Fruit fly (Drosophila melanogaster) whole organism, embryonic: ENCODE results near the gene CG10137.

Experiments
- BtbVII ChIP-seq: fragments of 200-800 bp; sonication (Bioruptor generic); optimal IDR thresholded peaks from 3 replicates; lab custom pipeline; 2017; ENCODE audit warnings: missing biosample characterization, mild to moderate bottlenecking, missing genetic modification characterization
- Bteb2 ChIP-seq: fragments of 200-800 bp; sonication (Bioruptor generic); optimal IDR thresholded peaks from 2 replicates; lab custom pipeline; 2016; ENCODE audit warnings: missing biosample characterization, missing genetic modification characterization
- CG1024 ChIP-seq: fragments of 200-800 bp; sonication (Bioruptor generic); IDR thresholded peaks from 2 replicates; pipeline ENCODE4 v1.3.6; 2022; ENCODE audit warnings: missing biosample characterization, missing genetic modification characterization
- CG10321 ChIP-seq: fragments of 200-800 bp; sonication (Bioruptor generic); IDR thresholded peaks from 2 replicates; pipeline ENCODE4 v1.3.6; 2022; ENCODE audit warnings: missing biosample characterization, missing genetic modification characterization
- CG10654 ChIP-seq: fragments of 200-800 bp; sonication (Bioruptor generic); optimal IDR thresholded peaks from 2 replicates; lab custom pipeline; 2016; ENCODE audit warnings: missing biosample characterization, missing genetic modification characterization
- CG13287 ChIP-seq: fragments of 200-800 bp; sonication (Bioruptor generic); IDR thresholded peaks from 2 replicates; pipeline ENCODE4 v1.3.6; 2022; ENCODE audit warnings: missing biosample characterization, missing genetic modification characterization; ENCODE audit not compliant: partially characterized antibody
- CG13775 ChIP-seq: fragments of 200-800 bp; sonication (Bioruptor generic); optimal IDR thresholded peaks from 3 replicates; lab custom pipeline; 2017; ENCODE audit warnings: missing biosample characterization, mild to moderate bottlenecking, missing genetic modification characterization
- CG13894 ChIP-seq: fragments of 200-800 bp; sonication (Bioruptor generic); optimal IDR thresholded peaks from 3 replicates; lab custom pipeline; 2018; ENCODE audit warnings: missing biosample characterization, mild to moderate bottlenecking, missing genetic modification characterization, moderate library complexity
- CG15514 ChIP-seq: fragments of 200-800 bp; sonication (Bioruptor generic); optimal IDR thresholded peaks from 3 replicates; lab custom pipeline; 2017; ENCODE audit warnings: missing biosample characterization, missing genetic modification characterization, mild to moderate bottlenecking, moderate library complexity, missing genetic modification reagents
- CG16813 ChIP-seq: fragments of 200-800 bp; sonication (Bioruptor generic); IDR thresholded peaks from 3 replicates; pipeline ENCODE4 v1.3.6; 2022; ENCODE audit warnings: missing biosample characterization, missing genetic modification characterization; ENCODE audit not compliant: partially characterized antibody
- CG16815 ChIP-seq: fragments of 200-800 bp; sonication (Bioruptor generic); optimal IDR thresholded peaks from 3 replicates; lab custom pipeline; 2017; ENCODE audit warnings: missing biosample characterization, mild to moderate bottlenecking, missing genetic modification characterization
- CG17328 ChIP-seq: fragments of 200-800 bp; sonication (Bioruptor generic); IDR thresholded peaks from 2 replicates; pipeline ENCODE4 v1.3.6; 2022; ENCODE audit warnings: missing biosample characterization, missing genetic modification characterization
- CG17359 ChIP-seq: fragments of 200-800 bp; sonication (Bioruptor generic); optimal IDR thresholded peaks from 3 replicates; lab custom pipeline; 2018; ENCODE audit warnings: missing biosample characterization, mild to moderate bottlenecking, missing genetic modification characterization, moderate library complexity
- CG17612 ChIP-seq: fragments of 200-800 bp; sonication (Bioruptor generic); IDR thresholded peaks from 2 replicates; pipeline ENCODE4 v1.3.6; 2022; ENCODE audit warnings: missing biosample characterization, missing genetic modification characterization
- CG34224 ChIP-seq: fragments of 200-800 bp; sonication (Bioruptor generic); IDR thresholded peaks from 3 replicates; pipeline ENCODE4 v1.3.6; 2022; ENCODE audit warnings: missing biosample characterization, missing genetic modification characterization; ENCODE audit not compliant: partially characterized antibody
- CG34422 ChIP-seq: fragments of 200-800 bp; sonication (Bioruptor generic); IDR thresholded peaks from 3 replicates; pipeline ENCODE4 v1.3.6; 2022; ENCODE audit warnings: missing biosample characterization, missing genetic modification characterization
- CG5245 ChIP-seq: fragments of 200-800 bp; sonication (Bioruptor generic); optimal IDR thresholded peaks from 3 replicates; lab custom pipeline; 2016; ENCODE audit warnings: missing biosample characterization, missing genetic modification characterization
- CG5953 ChIP-seq: fragments of 200-800 bp; sonication (Bioruptor generic); IDR thresholded peaks from 2 replicates; pipeline ENCODE4 v1.3.6; 2022; ENCODE audit warnings: missing biosample characterization, missing genetic modification characterization
- CG8281 ChIP-seq: fragments of 200-800 bp; sonication (Bioruptor generic); optimal IDR thresholded peaks from 2 replicates; lab custom pipeline; 2018; ENCODE audit warnings: missing biosample characterization, mild to moderate bottlenecking, missing genetic modification characterization, moderate library complexity
- CG8359 ChIP-seq: fragments of 200-800 bp; sonication (Bioruptor generic); optimal IDR thresholded peaks from 2 replicates; lab custom pipeline; 2017; ENCODE audit warnings: missing biosample characterization, mild to moderate bottlenecking, missing genetic modification characterization, borderline replicate concordance
- CG9437 ChIP-seq: fragments of 200-800 bp; sonication (Bioruptor generic); optimal IDR thresholded peaks from 2 replicates; lab custom pipeline; 2018; ENCODE audit warnings: missing biosample characterization, mild to moderate bottlenecking, missing genetic modification characterization
- CG9609 ChIP-seq: fragments of 200-800 bp; sonication (Bioruptor generic); optimal IDR thresholded peaks from 3 replicates; lab custom pipeline; 2016; ENCODE audit warnings: missing biosample characterization, missing genetic modification characterization
- D19A ChIP-seq: fragments of 200-800 bp; optimal IDR thresholded peaks from 3 replicates; lab custom pipeline; 2019; ENCODE audit warnings: missing biosample characterization, mild to moderate bottlenecking, missing genetic modification characterization, moderate library complexity
- Dip2 ChIP-seq: fragments of 200-800 bp; sonication (Bioruptor generic); IDR thresholded peaks from 2 replicates; pipeline ENCODE4 v1.3.6; 2022; ENCODE audit warnings: missing biosample characterization, missing genetic modification characterization
- Dip3 ChIP-seq: fragments of 200-800 bp; sonication (Bioruptor generic); optimal IDR thresholded peaks from 3 replicates; lab custom pipeline; 2016; ENCODE audit warnings: missing biosample characterization, missing genetic modification characterization
- Doc3 ChIP-seq: fragments of 200-800 bp; sonication (Bioruptor generic); IDR thresholded peaks from 3 replicates; pipeline ENCODE4 v1.3.6; 2022; ENCODE audit warnings: missing biosample characterization, missing genetic modification characterization; ENCODE audit not compliant: partially characterized antibody
- Ets97D ChIP-seq: fragments of 200-800 bp; sonication (Bioruptor generic); optimal IDR thresholded peaks from 3 replicates; lab custom pipeline; 2016; ENCODE audit warnings: missing biosample characterization, missing genetic modification characterization
- Hr3 ChIP-seq: fragments of 200-800 bp; sonication (Bioruptor generic); optimal IDR thresholded peaks from 3 replicates; lab custom pipeline; 2016; ENCODE audit warnings: missing biosample characterization, missing genetic modification characterization
- Hr78 ChIP-seq, 2 experiments: fragments of 200-800 bp in 1 of 2; fragments of >200 bp in 1 of 2; sonication (Bioruptor generic) in 1 of 2; optimal IDR thresholded peaks; 2 replicates each; lab custom pipeline; 2017 to 2019; ENCODE audit warnings: missing biosample characterization in 2 of 2, missing genetic modification characterization in 2 of 2, mild to moderate bottlenecking in 1 of 2, moderate library complexity in 1 of 2
- Lpt ChIP-seq: fragments of >200 bp; optimal IDR thresholded peaks from 2 replicates; lab custom pipeline; 2018; ENCODE audit warnings: missing biosample characterization, missing genetic modification characterization
- NC2α ChIP-seq: fragments of 200-800 bp; sonication (Bioruptor generic); optimal IDR thresholded peaks from 2 replicates; lab custom pipeline; 2016; ENCODE audit warnings: missing biosample characterization, missing genetic modification characterization
- NFAT ChIP-seq: fragments of 200-800 bp; sonication (Bioruptor generic); IDR thresholded peaks from 2 replicates; pipeline ENCODE4 v1.3.6; 2022; ENCODE audit warnings: missing biosample characterization, missing genetic modification characterization
- Scr ChIP-seq: fragments of 200-800 bp; sonication (Bioruptor generic); IDR thresholded peaks from 2 replicates; pipeline ENCODE4 v1.3.6; 2022; ENCODE audit warnings: missing biosample characterization, missing genetic modification characterization; ENCODE audit not compliant: partially characterized antibody
- Six4 ChIP-seq: fragments of 200-800 bp; sonication (Bioruptor generic); optimal IDR thresholded peaks from 2 replicates; lab custom pipeline; 2016; ENCODE audit warnings: missing biosample characterization, missing genetic modification characterization
- ato ChIP-seq: fragments of 200-800 bp; sonication (Bioruptor generic); IDR thresholded peaks from 2 replicates; pipeline ENCODE4 v1.3.6; 2022; ENCODE audit warnings: missing biosample characterization, missing genetic modification characterization; ENCODE audit not compliant: partially characterized antibody
- az2 ChIP-seq: fragments of 200-800 bp; sonication (Bioruptor generic); optimal IDR thresholded peaks from 3 replicates; lab custom pipeline; 2016; ENCODE audit warnings: missing biosample characterization, missing genetic modification characterization
- crc ChIP-seq: fragments of 200-800 bp; sonication (Bioruptor generic); optimal IDR thresholded peaks from 2 replicates; lab custom pipeline; 2016; ENCODE audit warnings: missing biosample characterization, missing genetic modification characterization
- danr ChIP-seq: fragments of 200-800 bp; sonication (Bioruptor generic); IDR thresholded peaks from 2 replicates; pipeline ENCODE4 v1.3.6; 2022; ENCODE audit warnings: missing biosample characterization, missing genetic modification characterization
- gce ChIP-seq: fragments of 200-800 bp; sonication (Bioruptor generic); IDR thresholded peaks from 3 replicates; pipeline ENCODE4 v1.3.6; 2022; ENCODE audit warnings: missing biosample characterization, missing genetic modification characterization
- luna ChIP-seq: fragments of 200-800 bp; sonication (Bioruptor generic); optimal IDR thresholded peaks from 2 replicates; lab custom pipeline; 2016; ENCODE audit warnings: missing biosample characterization, missing genetic modification characterization
- oc ChIP-seq: fragments of 200-800 bp; sonication (Bioruptor generic); optimal IDR thresholded peaks from 2 replicates; lab custom pipeline; 2018; ENCODE audit warnings: missing biosample characterization, mild to moderate bottlenecking, missing genetic modification characterization, moderate library complexity
- pfk ChIP-seq: fragments of 200-800 bp; sonication (Bioruptor generic); optimal IDR thresholded peaks from 2 replicates; lab custom pipeline; 2018; ENCODE audit warnings: missing biosample characterization, mild to moderate bottlenecking, missing genetic modification characterization, moderate library complexity
- schlank ChIP-seq: fragments of 200-800 bp; sonication (Bioruptor generic); optimal IDR thresholded peaks from 2 replicates; lab custom pipeline; 2018; ENCODE audit warnings: missing biosample characterization, mild to moderate bottlenecking, missing genetic modification characterization
- sd ChIP-seq: fragments of 200-800 bp; sonication (Bioruptor generic); optimal IDR thresholded peaks from 3 replicates; lab custom pipeline; 2018; ENCODE audit warnings: missing biosample characterization, mild to moderate bottlenecking, missing genetic modification characterization, moderate library complexity
- sens-2 ChIP-seq: fragments of 200-800 bp; sonication (Bioruptor generic); IDR thresholded peaks from 2 replicates; pipeline ENCODE4 v1.3.6; 2022; ENCODE audit warnings: missing biosample characterization, missing genetic modification characterization
- tin ChIP-seq: fragments of 200-800 bp; sonication (Bioruptor generic); optimal IDR thresholded peaks from 3 replicates; lab custom pipeline; 2016; ENCODE audit warnings: missing biosample characterization, missing genetic modification characterization
- trh ChIP-seq: fragments of 200-800 bp; sonication (Bioruptor generic); optimal IDR thresholded peaks from 2 replicates; lab custom pipeline; 2016; ENCODE audit warnings: missing biosample characterization, missing genetic modification characterization
- vfl ChIP-seq: fragments of 200-800 bp; sonication (Bioruptor generic); optimal IDR thresholded peaks from 2 replicates; lab custom pipeline; 2016; ENCODE audit warnings: missing biosample characterization, missing genetic modification characterization
- wdn ChIP-seq: fragments of 200-800 bp; sonication (Bioruptor generic); IDR thresholded peaks from 2 replicates; pipeline ENCODE4 v1.3.6; 2022; ENCODE audit warnings: missing biosample characterization, missing genetic modification characterization
- wor ChIP-seq: fragments of 200-800 bp; sonication (Bioruptor generic); IDR thresholded peaks from 2 replicates; pipeline ENCODE4 v1.3.6; 2022; ENCODE audit warnings: missing biosample characterization, missing genetic modification characterization

The CG10137 gene

DNA sequence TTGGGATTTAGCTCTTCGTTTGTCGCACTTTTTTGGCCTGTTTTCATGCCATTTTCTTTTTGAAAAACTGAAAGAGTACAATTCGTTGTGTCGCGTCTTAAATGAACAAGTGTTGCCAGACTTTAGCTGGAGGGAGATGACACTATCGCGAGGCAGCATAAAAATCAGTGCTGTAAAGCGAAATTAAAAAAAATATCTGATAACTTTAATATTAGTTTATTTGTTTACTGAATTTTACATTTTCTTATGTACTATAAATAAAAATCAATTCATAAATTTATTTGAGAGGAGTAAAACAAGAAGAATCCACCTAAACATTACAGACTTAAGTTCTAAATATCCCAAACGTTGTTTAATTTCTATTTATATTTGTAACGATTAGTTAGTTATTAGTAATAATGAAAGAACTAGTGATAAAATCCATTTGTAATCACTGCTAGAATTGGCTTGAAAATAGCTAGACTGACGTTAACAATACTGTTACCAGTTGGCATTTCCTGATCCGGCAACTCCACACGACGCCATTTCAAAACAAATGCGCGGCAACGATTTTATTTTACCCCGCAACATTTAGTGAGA lies 50.8 kb downstream of the CG10137 start, which contains the start of the genes spi and msb1l (continued):
- TF ChIP-seq trh (GFP tag; lab: Kevin White, UChicago) (no peak), CG9437 (GFP tag; lab: Kevin White, UChicago) (peak; percentile 41), CG13775 (GFP tag; lab: Kevin White, UChicago) (peak; percentile 36), CG5953 (no peak), Bteb2 (GFP tag; lab: Kevin White, UChicago) (no peak), sens-2 (no peak), CG10321 (GFP tag; lab: Robert Waterston, UW) (no peak), gce (GFP tag; lab: Robert Waterston, UW) (no peak), oc (tag; lab: Kevin White, UChicago) (no peak), CG16815 (GFP tag; lab: Kevin White, UChicago) (peak; percentile 50), Ets97D (peak; percentile 21), schlank (no peak), Scr (GFP tag; lab: Robert Waterston, UW) (peak; percentile 63), CG9609 (no peak), CG5245 (GFP tag; lab: Kevin White, UChicago) (no peak), wor (no peak), CG15514 (GFP tag; lab: Kevin White, UChicago) (peak; percentile 84), pfk (GFP tag; lab: Kevin White, UChicago) (no peak), ato (GFP tag; lab: Robert Waterston, UW) (no peak), CG17612 (GFP tag; lab: Robert Waterston, UW) (no peak), CG1024 (no peak), BtbVII (GFP tag; lab: Kevin White, UChicago) (no peak), vfl (GFP tag; lab: Kevin White, UChicago) (no peak), NC2α (GFP tag; lab: Kevin White, UChicago) (no peak), az2 (GFP tag; lab: Kevin White, UChicago) (peak; percentile 57), NFAT (peak; percentile 10; the same call in 1 of the 2 replicates), Dip3 (GFP tag; lab: Kevin White, UChicago) (no peak), CG13287 (GFP tag; lab: Robert Waterston, UW) (peak; percentile 57), CG13894 (tag; lab: Kevin White, UChicago) (peak; percentile 44), CG34224 (GFP tag; lab: Robert Waterston, UW) (no peak), Hr3 (GFP tag; lab: Kevin White, UChicago) (peak; percentile 71), CG10654 (GFP tag; lab: Kevin White, UChicago) (peak; percentile 50), luna (GFP tag; lab: Kevin White, UChicago) (no peak), Doc3 (GFP tag; lab: Robert Waterston, UW) (0 out of 3 replicates have a peak, but pooled peaks have one; percentile 24), CG8359 (GFP tag; lab: Kevin White, UChicago) (no peak), CG17359 (tag; lab: Kevin White, UChicago) (peak; percentile 7), Dip2 (GFP tag; lab: Robert Waterston, UW) (no peak), sd (tag; lab: Kevin White, UChicago) (no peak), D19A (tag; lab: Kevin White, UChicago) (peak; percentile 37), CG16813 (GFP tag; lab: Robert Waterston, UW) (peak; percentile 62), Six4 (GFP tag; lab: Kevin White, UChicago) (peak; percentile 19), crc (GFP tag; lab: Kevin White, UChicago) (no peak), danr (0 out of 2 replicates have a peak, but pooled peaks have one; percentile 31), CG34422 (no peak), wdn (GFP tag; lab: Robert Waterston, UW) (no peak), CG8281 (tag; lab: Kevin White, UChicago) (no peak), Hr78 (GFP tag; optimal IDR thresholded peaks at IDR 0.05; lab: Kevin White, UChicago) (no peak), Lpt (GFP tag; lab: Kevin White, UChicago) (no peak), tin (peak; percentile 63), CG17328 (0 out of 2 replicates have a peak, but pooled peaks have one; percentile 3)
